Fruit fly (Drosophila melanogaster) whole organism, embryonic: ENCODE results near the gene mRpS7.

ENCODE experiments used
- Adf1 ChIP-seq: fragments of 200-800 bp; sonication (Bioruptor generic); IDR thresholded peaks from 2 replicates; pipeline ENCODE4 v1.3.6; 2022; ENCODE audit warnings: missing biosample characterization, missing genetic modification characterization
- C15 ChIP-seq: fragments of 200-800 bp; sonication (Bioruptor generic); IDR thresholded peaks from 3 replicates; pipeline ENCODE4 v1.3.6; 2022; ENCODE audit warnings: missing biosample characterization, missing genetic modification characterization
- CG10147 ChIP-seq: fragments of 200-800 bp; sonication (Bioruptor generic); optimal IDR thresholded peaks from 2 replicates; lab custom pipeline; 2019; ENCODE audit warnings: missing biosample characterization, mild to moderate bottlenecking, missing genetic modification characterization, moderate library complexity
- CG10462 ChIP-seq: fragments of 200-800 bp; sonication (Bioruptor generic); optimal IDR thresholded peaks from 2 replicates; lab custom pipeline; 2016; ENCODE audit warnings: missing biosample characterization, missing genetic modification characterization
- CG11093 ChIP-seq: fragments of 200-800 bp; sonication (Bioruptor generic); IDR thresholded peaks from 3 replicates; pipeline ENCODE4 v1.3.6; 2022; ENCODE audit warnings: missing biosample characterization, missing genetic modification characterization
- CG11247 ChIP-seq: fragments of 200-800 bp; sonication (Bioruptor generic); IDR thresholded peaks from 2 replicates; pipeline ENCODE4 v1.3.6; 2022; ENCODE audit warnings: missing biosample characterization, missing genetic modification characterization
- CG12071 ChIP-seq: fragments of 200-800 bp; sonication (Bioruptor generic); optimal IDR thresholded peaks from 3 replicates; lab custom pipeline; 2018; ENCODE audit warnings: missing biosample characterization, mild to moderate bottlenecking, missing genetic modification characterization
- CG14014 ChIP-seq: fragments of 200-800 bp; sonication (Bioruptor generic); IDR thresholded peaks from 2 replicates; pipeline ENCODE4 v1.3.6; 2022; ENCODE audit warnings: missing biosample characterization, missing genetic modification characterization
- CG14441 ChIP-seq: fragments of 200-800 bp; sonication (Bioruptor generic); IDR thresholded peaks from 2 replicates; pipeline ENCODE4 v1.3.6; 2022; ENCODE audit warnings: missing biosample characterization, missing genetic modification characterization
- CG17186 ChIP-seq: fragments of 200-800 bp; sonication (Bioruptor generic); optimal IDR thresholded peaks from 3 replicates; lab custom pipeline; 2017; ENCODE audit warnings: missing biosample characterization, missing genetic modification reagents, missing genetic modification characterization
- CG17359 ChIP-seq: fragments of 200-800 bp; sonication (Bioruptor generic); optimal IDR thresholded peaks from 3 replicates; lab custom pipeline; 2018; ENCODE audit warnings: missing biosample characterization, mild to moderate bottlenecking, missing genetic modification characterization, moderate library complexity
- CG17361 ChIP-seq: fragments of 200-800 bp; sonication (Bioruptor generic); IDR thresholded peaks from 3 replicates; pipeline ENCODE4 v1.3.6; 2022; ENCODE audit warnings: missing biosample characterization, missing genetic modification characterization
- CG18599 ChIP-seq: fragments of 200-800 bp; sonication (Bioruptor generic); optimal IDR thresholded peaks from 3 replicates; lab custom pipeline; 2017; ENCODE audit warnings: missing biosample characterization, missing genetic modification characterization, mild to moderate bottlenecking, moderate library complexity, missing genetic modification reagents
- CG2129 ChIP-seq: fragments of 200-800 bp; sonication (Bioruptor generic); IDR thresholded peaks from 2 replicates; pipeline ENCODE4 v1.3.6; 2022; ENCODE audit warnings: missing biosample characterization, missing genetic modification characterization; ENCODE audit not compliant: partially characterized antibody
- CG32767 ChIP-seq: fragments of 200-800 bp; sonication (Bioruptor generic); IDR thresholded peaks from 2 replicates; pipeline ENCODE4 v1.3.6; 2022; ENCODE audit warnings: missing biosample characterization, missing genetic modification characterization
- CG43689 ChIP-seq: fragments of 200-800 bp; sonication (Bioruptor generic); IDR thresholded peaks from 2 replicates; pipeline ENCODE4 v1.3.6; 2022; ENCODE audit warnings: missing biosample characterization, missing genetic modification characterization
- CG6791 ChIP-seq: fragments of 200-800 bp; sonication (Bioruptor generic); IDR thresholded peaks from 3 replicates; pipeline ENCODE4 v1.3.6; 2022; ENCODE audit warnings: missing biosample characterization, missing genetic modification characterization; ENCODE audit not compliant: partially characterized antibody
- CG7556 ChIP-seq: fragments of 200-800 bp; sonication (Bioruptor generic); optimal IDR thresholded peaks from 2 replicates; lab custom pipeline; 2017; ENCODE audit warnings: missing biosample characterization, mild to moderate bottlenecking, missing genetic modification characterization
- CG9609 ChIP-seq: fragments of 200-800 bp; sonication (Bioruptor generic); optimal IDR thresholded peaks from 3 replicates; lab custom pipeline; 2016; ENCODE audit warnings: missing biosample characterization, missing genetic modification characterization
- D ChIP-seq, 2 experiments: fragments of 200-800 bp in 1 of 2; fragments of >200 bp in 1 of 2; sonication (Bioruptor generic) in 1 of 2; optimal IDR thresholded peaks; 2 replicates in 1 of 2; 3 replicates in 1 of 2; lab custom pipeline; 2017; ENCODE audit warnings: mild to moderate bottlenecking in 1 of 2, missing biosample characterization in 1 of 2, missing genetic modification characterization in 1 of 2, missing genetic modification reagents in 1 of 2
- Dfd ChIP-seq, 2 experiments: fragments of >200 bp; optimal IDR thresholded peaks; 2 replicates each; lab custom pipeline; 2017; ENCODE audit warnings: missing biosample characterization in 2 of 2, missing genetic modification characterization in 2 of 2
- Ets65A ChIP-seq: fragments of 200-800 bp; sonication (Bioruptor generic); peaks from one replicate; lab custom pipeline; 2016; ENCODE audit warnings: missing biosample characterization, missing genetic modification characterization
- H15 ChIP-seq: fragments of 200-800 bp; sonication (Bioruptor generic); IDR thresholded peaks from 3 replicates; pipeline ENCODE4 v1.3.6; 2022; ENCODE audit warnings: missing biosample characterization, missing genetic modification characterization
- Neu2 ChIP-seq: fragments of 200-800 bp; sonication (Bioruptor generic); optimal IDR thresholded peaks from 3 replicates; lab custom pipeline; 2016; ENCODE audit warnings: missing biosample characterization, missing genetic modification characterization, borderline replicate concordance
- TFAM ChIP-seq: fragments of 200-800 bp; sonication (Bioruptor generic); optimal IDR thresholded peaks from 2 replicates; lab custom pipeline; 2017; ENCODE audit warnings: missing biosample characterization, missing genetic modification characterization, inconsistent platforms
- Tbp ChIP-seq: fragments of >200 bp; optimal IDR thresholded peaks from 2 replicates; lab custom pipeline; 2018; ENCODE audit warnings: missing biosample characterization, missing genetic modification characterization
- Trl ChIP-seq, 3 experiments: fragments of >200 bp in 2 of 3; fragments of 200-800 bp in 1 of 3; sonication (Bioruptor generic) in 1 of 3; optimal IDR thresholded peaks; 2 replicates in 1 of 3; 3 replicates in 2 of 3; lab custom pipeline; 2016 to 2017; ENCODE audit warnings: missing biosample characterization in 1 of 3, missing genetic modification characterization in 1 of 3
- Xbp1 ChIP-seq: fragments of 200-800 bp; sonication (Bioruptor generic); optimal IDR thresholded peaks from 3 replicates; lab custom pipeline; 2016; ENCODE audit warnings: missing biosample characterization, mild to moderate bottlenecking, missing genetic modification characterization
- abd-A ChIP-seq: fragments of 200-800 bp; sonication (Bioruptor generic); optimal IDR thresholded peaks from 3 replicates; lab custom pipeline; 2019; ENCODE audit warnings: missing biosample characterization, mild to moderate bottlenecking, missing genetic modification characterization, moderate library complexity
- ash1 ChIP-seq: fragments of 200-800 bp; sonication (Bioruptor generic); optimal IDR thresholded peaks from 2 replicates; lab custom pipeline; 2018; ENCODE audit warnings: missing biosample characterization, mild to moderate bottlenecking, missing genetic modification characterization
- disco-r ChIP-seq: fragments of 200-800 bp; sonication (Bioruptor generic); optimal IDR thresholded peaks from 2 replicates; lab custom pipeline; 2016; ENCODE audit warnings: missing biosample characterization, missing genetic modification characterization
- dpn ChIP-seq, 2 experiments: fragments of 200-800 bp; sonication (Bioruptor generic); optimal IDR thresholded peaks; 3 replicates each; lab custom pipeline; 2016; ENCODE audit warnings: missing biosample characterization in 2 of 2, missing genetic modification characterization in 2 of 2
- gcm2 ChIP-seq: fragments of 200-800 bp; sonication (Bioruptor generic); optimal IDR thresholded peaks from 2 replicates; lab custom pipeline; 2016; ENCODE audit warnings: missing biosample characterization, missing genetic modification characterization
- grn ChIP-seq: fragments of 200-800 bp; sonication (Bioruptor generic); optimal IDR thresholded peaks from 3 replicates; lab custom pipeline; 2017; ENCODE audit warnings: missing biosample characterization, missing genetic modification characterization
- hbn ChIP-seq: fragments of 200-800 bp; sonication (Bioruptor generic); IDR thresholded peaks from 2 replicates; pipeline ENCODE4 v1.3.6; 2022; ENCODE audit warnings: missing biosample characterization, missing genetic modification characterization; ENCODE audit not compliant: partially characterized antibody
- hkb ChIP-seq, 2 experiments: fragments of 200-800 bp in 1 of 2; fragments of >200 bp in 1 of 2; sonication (Bioruptor generic) in 1 of 2; IDR thresholded peaks in 1 of 2; optimal IDR thresholded peaks in 1 of 2; 2 replicates each; pipeline versions ENCODE4 v1.3.6 to Lab custom; 2017 to 2022; ENCODE audit warnings: missing biosample characterization in 1 of 2, missing genetic modification characterization in 1 of 2
- hth ChIP-seq: fragments of >200 bp; optimal IDR thresholded peaks from 2 replicates; lab custom pipeline; 2017; ENCODE audit warnings: inconsistent platforms
- jing ChIP-seq: fragments of 200-800 bp; sonication (Bioruptor generic); optimal IDR thresholded peaks from 2 replicates; lab custom pipeline; 2018; ENCODE audit warnings: missing biosample characterization, mild to moderate bottlenecking, missing genetic modification characterization
- kni ChIP-seq: fragments of 200-800 bp; sonication (Bioruptor generic); optimal IDR thresholded peaks from 3 replicates; lab custom pipeline; 2017; ENCODE audit warnings: mild to moderate bottlenecking, missing biosample characterization, missing genetic modification reagents, missing genetic modification characterization
- lmd ChIP-seq: fragments of 200-800 bp; sonication (Bioruptor generic); IDR thresholded peaks from 2 replicates; pipeline ENCODE4 v1.3.6; 2022; ENCODE audit warnings: missing biosample characterization, missing genetic modification characterization
- mirr ChIP-seq: fragments of 200-800 bp; sonication (Bioruptor generic); optimal IDR thresholded peaks from 3 replicates; lab custom pipeline; 2018; ENCODE audit warnings: missing biosample characterization, mild to moderate bottlenecking, missing genetic modification characterization
- nerfin-1 ChIP-seq: fragments of 200-800 bp; sonication (Bioruptor generic); optimal IDR thresholded peaks from 3 replicates; lab custom pipeline; 2019; ENCODE audit warnings: missing biosample characterization, mild to moderate bottlenecking, missing genetic modification characterization, moderate library complexity
- pita ChIP-seq: fragments of 200-800 bp; sonication (Bioruptor generic); optimal IDR thresholded peaks from 2 replicates; lab custom pipeline; 2017; ENCODE audit warnings: missing biosample characterization, mild to moderate bottlenecking, missing genetic modification characterization
- sc ChIP-seq, 3 experiments: fragments of >200 bp in 2 of 3; fragments of 200-800 bp in 1 of 3; sonication (Bioruptor generic) in 1 of 3; optimal IDR thresholded peaks; 2 replicates in 2 of 3; 3 replicates in 1 of 3; lab custom pipeline; 2017; ENCODE audit warnings: mild to moderate bottlenecking in 1 of 3, missing biosample characterization in 1 of 3, missing genetic modification characterization in 1 of 3, missing genetic modification reagents in 1 of 3
- slou ChIP-seq: fragments of 200-800 bp; sonication (Bioruptor generic); optimal IDR thresholded peaks from 3 replicates; lab custom pipeline; 2016; ENCODE audit warnings: missing biosample characterization, missing genetic modification characterization
- sqz ChIP-seq: fragments of 200-800 bp; sonication (Bioruptor generic); optimal IDR thresholded peaks from 3 replicates; lab custom pipeline; 2018; ENCODE audit warnings: missing biosample characterization, mild to moderate bottlenecking, missing genetic modification characterization
- ssp ChIP-seq: fragments of 200-800 bp; sonication (Bioruptor generic); IDR thresholded peaks from 2 replicates; pipeline ENCODE4 v1.3.6; 2022; ENCODE audit warnings: missing biosample characterization, missing genetic modification characterization
- usp ChIP-seq: fragments of >200 bp; optimal IDR thresholded peaks from 2 replicates; lab custom pipeline; 2017; ENCODE audit warnings: missing biosample characterization, missing genetic modification characterization
- z ChIP-seq: fragments of 200-800 bp; sonication (Bioruptor generic); IDR thresholded peaks from 3 replicates; pipeline ENCODE4 v1.3.6; 2022; ENCODE audit warnings: missing biosample characterization, missing genetic modification characterization

mRpS7 gene

dm6 chr2L:10362408-10363067 lies 23.9 kb upstream of the mRpS7 start, which contains the start of the genes Cand1 and pim (continued):
- no peak for TF ChIP-seq z (GFP tag; lab: Robert Waterston, UW)
- TF ChIP-seq sqz (GFP tag; lab: Kevin White, UChicago), result no peak
- TF ChIP-seq Adf1, result no peak
- no peak for TF ChIP-seq abd-A (tag; lab: Kevin White, UChicago)
- TF ChIP-seq disco-r, result no peak
- no peak for TF ChIP-seq lmd (GFP tag; lab: Robert Waterston, UW)
- TF ChIP-seq Tbp (GFP tag; lab: Kevin White, UChicago), result no peak
- no peak for TF ChIP-seq CG10462 (GFP tag; lab: Kevin White, UChicago)
- peak; percentile 48; the same call in 1 of the 3 replicates for TF ChIP-seq CG17361 (GFP tag; lab: Robert Waterston, UW)
- no peak for TF ChIP-seq CG11093 (GFP tag; lab: Robert Waterston, UW)
- TF ChIP-seq CG17186, result no peak
- TF ChIP-seq slou (GFP tag; lab: Kevin White, UChicago), result no peak
- no peak for TF ChIP-seq CG43689 (GFP tag; lab: Robert Waterston, UW)
- TF ChIP-seq CG11247, result no peak
- no peak for TF ChIP-seq gcm2
- TF ChIP-seq CG9609 (GFP tag; lab: Kevin White, UChicago), result no peak
- TF ChIP-seq Xbp1 (GFP tag; lab: Kevin White, UChicago), result peak; percentile 10
- no peak for TF ChIP-seq Dfd (GFP tag; optimal IDR thresholded peaks at IDR 0.05; lab: Kevin White, UChicago)
- no peak for TF ChIP-seq hkb (optimal IDR thresholded peaks at IDR 0.05; lab: Kevin White, UChicago)
- no peak for TF ChIP-seq hkb (GFP tag; IDR thresholded peaks at IDR 0.05; lab: Robert Waterston, UW)
- TF ChIP-seq hth, result no peak
- TF ChIP-seq CG6791 (GFP tag; lab: Robert Waterston, UW), result no peak
- no peak for TF ChIP-seq CG32767
- no peak for TF ChIP-seq TFAM (GFP tag; lab: Kevin White, UChicago)
- TF ChIP-seq H15 (GFP tag; lab: Robert Waterston, UW), result no peak
- peak; percentile 46; the same call in 1 of the 2 replicates for TF ChIP-seq hbn (GFP tag; lab: Robert Waterston, UW)
- TF ChIP-seq ash1 (GFP tag; lab: Kevin White, UChicago), result no peak
- no peak for TF ChIP-seq Ets65A
- TF ChIP-seq CG17359 (tag; lab: Kevin White, UChicago), result no peak
- TF ChIP-seq mirr, result no peak
- no peak for TF ChIP-seq CG12071
- TF ChIP-seq kni (GFP tag; lab: Kevin White, UChicago), result no peak
- TF ChIP-seq CG14441 (GFP tag; lab: Robert Waterston, UW), result no peak
- TF ChIP-seq Neu2, result no peak
- peak in 1 of 2 experiments; percentile 12 for TF ChIP-seq dpn (GFP tag; optimal IDR thresholded peaks at IDR 0.05; lab: Kevin White, UChicago)
- TF ChIP-seq CG18599 (GFP tag; lab: Kevin White, UChicago), result no peak
- TF ChIP-seq D (optimal IDR thresholded peaks at IDR 0.05; lab: Kevin White, UChicago), result no peak
- no peak for TF ChIP-seq D (GFP tag; optimal IDR thresholded peaks at IDR 0.05; lab: Kevin White, UChicago)
- TF ChIP-seq CG14014 (GFP tag; lab: Robert Waterston, UW), result no peak
- TF ChIP-seq grn (GFP tag; lab: Kevin White, UChicago), result no peak
- no peak for TF ChIP-seq Trl (optimal IDR thresholded peaks at IDR 0.05; lab: Kevin White, UChicago)
- TF ChIP-seq Trl (GFP tag; optimal IDR thresholded peaks at IDR 0.05; lab: Kevin White, UChicago), result no peak
- no peak for TF ChIP-seq usp
- TF ChIP-seq CG2129 (GFP tag; lab: Robert Waterston, UW), result 0 out of 2 replicates have a peak, but pooled peaks have one; percentile 16
- no peak for TF ChIP-seq pita (GFP tag; lab: Kevin White, UChicago)
- peak; percentile 26 for TF ChIP-seq nerfin-1 (tag; lab: Kevin White, UChicago)
- TF ChIP-seq jing (GFP tag; lab: Kevin White, UChicago), result no peak
- no peak for TF ChIP-seq sc (optimal IDR thresholded peaks at IDR 0.05; lab: Kevin White, UChicago)
- TF ChIP-seq sc (GFP tag; optimal IDR thresholded peaks at IDR 0.05; lab: Kevin White, UChicago), result no peak
- no peak for TF ChIP-seq C15 (GFP tag; lab: Robert Waterston, UW)
- no peak for TF ChIP-seq CG7556 (GFP tag; lab: Kevin White, UChicago)
- TF ChIP-seq ssp (GFP tag; lab: Robert Waterston, UW), result peak; percentile 29; the same call in 1 of the 2 replicates
- TF ChIP-seq CG10147 (GFP tag; lab: Kevin White, UChicago), result peak; percentile 25
